Fruit fly (Drosophila melanogaster): ENCODE results near the gene snRNP-U1-70K.

The snRNP-U1-70K gene

dm6 chr2L:6971597-6972036 is at the start of gene snRNP-U1-70K:
TSS of gene snRNP-U1-70K (minus strand) at chr2L:6971737.
- no peak for TF ChIP-seq CG17801 (GFP tag; optimal IDR thresholded peaks at IDR 0.05; ENCODE audit: partially characterized antibody)

dm6 chr2L:7013157-7013556 is 41.6 kb upstream of the snRNP-U1-70K start, which contains the start of gene CG43322:
TSS of gene CG43322 (plus strand) at chr2L:7013396.
- TF ChIP-seq CG17801 (GFP tag; optimal IDR thresholded peaks at IDR 0.05; ENCODE audit: partially characterized antibody) = no peak

- TF ChIP-seq CG17801 (GFP tag; optimal IDR thresholded peaks at IDR 0.05; ENCODE audit: partially characterized antibody) = no peak
These were observed 40.4 kb upstream of the snRNP-U1-70K start, which contains the start of gene CG43321 for dm6 chr2L:7011962-7012361. TSS of gene CG43321 (plus strand) at chr2L:7012262.

- TF ChIP-seq CG17801 (GFP tag; optimal IDR thresholded peaks at IDR 0.05; ENCODE audit: partially characterized antibody) = no peak
These were observed 39.0 kb upstream of the snRNP-U1-70K start for dm6 chr2L:7010513-7010912.

dm6 chr2L:7009807-7010470 is 38.4 kb upstream of the snRNP-U1-70K start, which contains the start of gene uif:
TSS of gene uif (minus strand) at chr2L:7010359.
- TF ChIP-seq CG17801 (GFP tag; optimal IDR thresholded peaks at IDR 0.05; ENCODE audit: partially characterized antibody) = no peak

dm6 chr2L:7007564-7007963 is 36.0 kb upstream of the snRNP-U1-70K start:
- no peak for TF ChIP-seq CG17801 (GFP tag; optimal IDR thresholded peaks at IDR 0.05; ENCODE audit: partially characterized antibody)

- TF ChIP-seq CG17801 (GFP tag; optimal IDR thresholded peaks at IDR 0.05; ENCODE audit: partially characterized antibody) = no peak
These were observed 34.0 kb upstream of the snRNP-U1-70K start for dm6 chr2L:7005489-7005888.

dm6 chr2L:7004304-7004703 is 32.8 kb upstream of the snRNP-U1-70K start:
- no peak for TF ChIP-seq CG17801 (GFP tag; optimal IDR thresholded peaks at IDR 0.05; ENCODE audit: partially characterized antibody)

- TF ChIP-seq CG17801 (GFP tag; optimal IDR thresholded peaks at IDR 0.05; ENCODE audit: partially characterized antibody) = no peak
These were observed 27.2 kb upstream of the snRNP-U1-70K start for dm6 chr2L:6998736-6999135.

dm6 chr2L:6991085-6991484 is 19.5 kb upstream of the snRNP-U1-70K start:
- no peak for TF ChIP-seq CG17801 (GFP tag; optimal IDR thresholded peaks at IDR 0.05; ENCODE audit: partially characterized antibody)

dm6 chr2L:6970813-6971212 is 724 bp downstream of the snRNP-U1-70K start:
- no peak for TF ChIP-seq CG17801 (GFP tag; optimal IDR thresholded peaks at IDR 0.05; ENCODE audit: partially characterized antibody)

- peak; percentile 1 for TF ChIP-seq CG17801 (GFP tag; optimal IDR thresholded peaks at IDR 0.05; ENCODE audit: partially characterized antibody)
These were observed 3.5 kb downstream of the snRNP-U1-70K start for dm6 chr2L:6968013-6968517.

dm6 chr2L:6967422-6968012 is 4.0 kb downstream of the snRNP-U1-70K start, which contains the start of gene Sumo:
TSS of gene Sumo (minus strand) at chr2L:6967644.
- no peak for TF ChIP-seq CG17801 (GFP tag; optimal IDR thresholded peaks at IDR 0.05; ENCODE audit: partially characterized antibody)

dm6 chr2L:6966309-6966708 is 5.2 kb downstream of the snRNP-U1-70K start:
- no peak for TF ChIP-seq CG17801 (GFP tag; optimal IDR thresholded peaks at IDR 0.05; ENCODE audit: partially characterized antibody)

- TF ChIP-seq CG17801 (GFP tag; optimal IDR thresholded peaks at IDR 0.05; ENCODE audit: partially characterized antibody) = no peak
These were observed 6.9 kb downstream of the snRNP-U1-70K start for dm6 chr2L:6964632-6965031.

dm6 chr2L:6964022-6964434 is 7.5 kb downstream of the snRNP-U1-70K start, which contains the start of the genes sip2 and Coprox:
TSS of gene sip2 (minus strand) at chr2L:6964074.
TSS of gene Coprox (plus strand) at chr2L:6964421.
- peak; percentile 68 for TF ChIP-seq CG17801 (GFP tag; optimal IDR thresholded peaks at IDR 0.05; ENCODE audit: partially characterized antibody)
